Worm (Caenorhabditis elegans) whole organism, L1 larva: ENCODE measurements around the gene str-64.

Experiments used
- C04F5.9 ChIP-seq: sonication (generic microtip); optimal IDR thresholded peaks from 2 replicates; lab custom pipeline; 2016; ENCODE audit warnings: missing genetic modification characterization, missing compliant biosample characterization
- C16A3.4 ChIP-seq: fragments of 150-350 bp; optimal IDR thresholded peaks from 2 replicates; lab custom pipeline; 2014; ENCODE audit warnings: missing biosample characterization, missing genetic modification characterization
- C34B4.2 ChIP-seq: sonication (generic microtip); optimal IDR thresholded peaks from 2 replicates; lab custom pipeline; 2017; ENCODE audit warnings: mild to moderate bottlenecking, missing genetic modification characterization, missing compliant biosample characterization
- alr-1 ChIP-seq: fragments of 200-800 bp; sonication (Bioruptor generic); optimal IDR thresholded peaks from 2 replicates; lab custom pipeline; 2018; ENCODE audit warnings: borderline replicate concordance, mild to moderate bottlenecking, missing genetic modification characterization, missing compliant biosample characterization
- ceh-63 ChIP-seq: fragments of 200-800 bp; sonication (Bioruptor generic); optimal IDR thresholded peaks from 2 replicates; lab custom pipeline; 2018; ENCODE audit warnings: mild to moderate bottlenecking, missing genetic modification characterization, missing compliant biosample characterization
- ceh-8 ChIP-seq: fragments of 200-800 bp; sonication (Bioruptor generic); optimal IDR thresholded peaks from 2 replicates; lab custom pipeline; 2018; ENCODE audit warnings: mild to moderate bottlenecking, missing genetic modification characterization, moderate library complexity, missing compliant biosample characterization
- ceh-88 ChIP-seq: fragments of 200-800 bp; sonication (Bioruptor generic); IDR thresholded peaks from 2 replicates; pipeline ENCODE4 v1.3.6; 2022; ENCODE audit warnings: missing genetic modification characterization, missing compliant biosample characterization
- dpl-1 ChIP-seq, 3 experiments: fragments of 150-350 bp in 2 of 3; sonication (generic microtip) in 1 of 3; optimal IDR thresholded peaks; 2 replicates each; lab custom pipeline; 2014 to 2017; ENCODE audit warnings: missing biosample characterization in 3 of 3, missing genetic modification characterization in 3 of 3, missing genetic modification reagents in 3 of 3
- dsc-1 ChIP-seq: sonication (generic microtip); optimal IDR thresholded peaks from 2 replicates; lab custom pipeline; 2016; ENCODE audit warnings: mild to moderate bottlenecking, missing genetic modification characterization, missing compliant biosample characterization
- efl-1 ChIP-seq, 4 experiments: fragments of 150-350 bp; optimal IDR thresholded peaks in 3 of 4; peaks in 1 of 4; 1 replicate in 1 of 4; 2 replicates in 3 of 4; lab custom pipeline; 2014; ENCODE audit warnings: missing biosample characterization in 2 of 4, missing genetic modification characterization in 2 of 4, missing genetic modification reagents in 2 of 4
- efl-3 ChIP-seq: fragments of 200-800 bp; sonication (Bioruptor generic); optimal IDR thresholded peaks from 2 replicates; lab custom pipeline; 2018; ENCODE audit warnings: mild to moderate bottlenecking, missing genetic modification characterization, missing compliant biosample characterization
- ets-5 ChIP-seq: fragments of 200-800 bp; sonication (Bioruptor generic); IDR thresholded peaks from 2 replicates; pipeline ENCODE4 v1.3.6; 2022; ENCODE audit warnings: missing genetic modification characterization, missing compliant biosample characterization
- fkh-10 ChIP-seq: sonication (generic microtip); optimal IDR thresholded peaks from 2 replicates; lab custom pipeline; 2017; ENCODE audit warnings: missing biosample characterization, missing genetic modification reagents, missing genetic modification characterization
- fkh-4 ChIP-seq: sonication (generic microtip); optimal IDR thresholded peaks from 2 replicates; lab custom pipeline; 2016; ENCODE audit warnings: missing compliant biosample characterization, missing genetic modification characterization, borderline replicate concordance
- fkh-8 ChIP-seq: sonication (generic microtip); optimal IDR thresholded peaks from 2 replicates; lab custom pipeline; 2016; ENCODE audit warnings: mild to moderate bottlenecking, missing genetic modification characterization, missing compliant biosample characterization
- hlh-17 ChIP-seq: fragments of 200-800 bp; sonication (Bioruptor generic); optimal IDR thresholded peaks from 2 replicates; lab custom pipeline; 2018; ENCODE audit warnings: missing genetic modification characterization, mild to moderate bottlenecking, missing compliant biosample characterization, moderate library complexity, borderline replicate concordance
- irx-1 ChIP-seq: sonication (generic microtip); optimal IDR thresholded peaks from 2 replicates; lab custom pipeline; 2016; ENCODE audit warnings: missing genetic modification characterization, missing compliant biosample characterization
- lin-13 ChIP-seq: fragments of 150-350 bp; optimal IDR thresholded peaks from 2 replicates; lab custom pipeline; 2014; ENCODE audit warnings: missing biosample characterization, missing genetic modification reagents, missing genetic modification characterization
- lin-14 ChIP-seq: fragments of 200-800 bp; sonication (Bioruptor generic); optimal IDR thresholded peaks from 2 replicates; lab custom pipeline; 2018; ENCODE audit warnings: mild to moderate bottlenecking, missing genetic modification characterization, moderate library complexity, missing compliant biosample characterization
- lin-15B ChIP-seq: fragments of 150-350 bp; sonication (generic microtip); optimal IDR thresholded peaks from 3 replicates; lab custom pipeline; 2014; ENCODE audit warnings: missing biosample characterization, missing genetic modification characterization
- mdl-1 ChIP-seq, 2 experiments: fragments of 150-350 bp; optimal IDR thresholded peaks; 2 replicates each; lab custom pipeline; 2014 to 2017; ENCODE audit warnings: missing biosample characterization in 2 of 2, missing genetic modification characterization in 2 of 2, inconsistent platforms in 1 of 2
- nhr-12 ChIP-seq: sonication (generic microtip); optimal IDR thresholded peaks from 2 replicates; lab custom pipeline; 2017; ENCODE audit warnings: missing biosample characterization, missing genetic modification characterization
- nhr-237 ChIP-seq: fragments of 150-350 bp; optimal IDR thresholded peaks from 2 replicates; lab custom pipeline; 2014; ENCODE audit warnings: missing biosample characterization, missing genetic modification characterization
- nhr-28 ChIP-seq: fragments of 150-350 bp; optimal IDR thresholded peaks from 2 replicates; lab custom pipeline; 2014; ENCODE audit warnings: missing biosample characterization, missing genetic modification characterization
- nhr-71 ChIP-seq: sonication (generic microtip); optimal IDR thresholded peaks from 2 replicates; lab custom pipeline; 2016; ENCODE audit warnings: mild to moderate bottlenecking, missing genetic modification characterization, moderate library complexity, missing compliant biosample characterization
- nhr-77 ChIP-seq: fragments of 150-350 bp; optimal IDR thresholded peaks from 2 replicates; lab custom pipeline; 2014; ENCODE audit warnings: missing biosample characterization, missing genetic modification characterization
- pqm-1 ChIP-seq: sonication (generic microtip); optimal IDR thresholded peaks from 3 replicates; lab custom pipeline; 2017; ENCODE audit warnings: missing biosample characterization, missing genetic modification characterization
- rnt-1 ChIP-seq: sonication (generic microtip); optimal IDR thresholded peaks from 2 replicates; lab custom pipeline; 2016; ENCODE audit warnings: mild to moderate bottlenecking, missing genetic modification characterization, moderate library complexity, missing compliant biosample characterization
- skn-1 ChIP-seq: fragments of 150-350 bp; optimal IDR thresholded peaks from 2 replicates; lab custom pipeline; 2014; ENCODE audit warnings: missing biosample characterization, missing genetic modification characterization
- snu-23 ChIP-seq: sonication (generic microtip); optimal IDR thresholded peaks from 2 replicates; lab custom pipeline; 2016; ENCODE audit warnings: missing genetic modification characterization, missing compliant biosample characterization
- sptf-1 ChIP-seq: fragments of 150-350 bp; optimal IDR thresholded peaks from 2 replicates; lab custom pipeline; 2014; ENCODE audit warnings: missing biosample characterization, missing genetic modification characterization
- unc-130 ChIP-seq: fragments of 150-350 bp; optimal IDR thresholded peaks from 2 replicates; lab custom pipeline; 2017; ENCODE audit warnings: missing biosample characterization, missing genetic modification characterization, inconsistent platforms
- unc-86 ChIP-seq: sonication (generic microtip); optimal IDR thresholded peaks from 2 replicates; lab custom pipeline; 2016; ENCODE audit warnings: missing genetic modification characterization, missing compliant biosample characterization

The str-64 gene

DNA sequence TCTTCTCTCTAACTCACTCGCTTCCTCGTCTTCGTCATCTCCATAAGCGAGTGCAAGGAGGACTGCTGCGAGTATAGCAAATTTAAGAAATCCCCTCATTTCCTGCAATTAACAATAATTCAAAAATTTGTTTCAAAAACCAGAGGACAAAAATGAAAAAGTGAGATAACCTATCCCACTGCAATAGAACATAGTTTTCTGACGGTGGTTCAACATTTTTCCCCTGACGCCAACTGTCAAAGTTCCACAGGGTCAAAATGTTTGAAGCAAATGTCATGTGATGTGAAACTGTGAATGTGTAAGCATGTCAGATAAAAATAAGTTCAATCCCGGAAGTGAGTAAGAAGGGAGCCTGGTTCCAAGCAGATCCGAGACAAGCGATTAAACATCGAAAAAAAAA is 13.7 kb upstream of the str-64 start, which contains the start of gene T28A11.19:
T28A11.19 (minus strand) TSS at position 108 of the 400 bp plus-strand sequence.
- TF ChIP-seq sptf-1 (tag; lab: Kevin White, UChicago) (no peak), rnt-1 (tag; lab: Kevin White, UChicago) (peak; percentile 16), dpl-1 (GFP tag; optimal IDR thresholded peaks at IDR 0.05; lab: Kevin White, UChicago) (no peak), lin-14 (GFP tag; lab: Kevin White, UChicago) (no peak), efl-3 (GFP tag; lab: Kevin White, UChicago) (no peak)

DNA sequence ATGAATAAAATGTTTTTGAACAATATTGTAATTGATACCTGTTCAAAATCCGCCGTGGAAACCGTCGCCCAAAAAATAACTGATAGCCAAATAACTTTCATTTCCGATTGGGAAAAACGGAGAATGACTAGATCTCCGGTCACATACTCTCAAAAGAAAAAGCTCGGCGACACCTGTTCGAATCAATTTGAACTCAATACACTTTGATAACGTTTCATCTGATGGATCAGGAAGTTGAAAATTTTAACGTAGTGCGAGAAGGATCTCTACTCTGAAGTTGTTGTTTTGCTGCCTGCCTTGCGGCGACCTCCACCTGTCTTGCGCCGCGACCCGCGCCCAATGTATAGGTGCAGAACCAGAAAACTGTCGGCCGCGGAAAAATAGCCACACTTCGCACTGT is 9.9 kb upstream of the str-64 start, which contains the start of gene T28A11.20:
T28A11.20 (minus strand) TSS at position 101 of the 400 bp plus-strand sequence.
- no peak for TF ChIP-seq efl-1 (optimal IDR thresholded peaks at IDR 0.05; lab: Kevin White, UChicago)
- peak in 1 of 2 experiments; percentile 70 for TF ChIP-seq efl-1 (GFP tag; optimal IDR thresholded peaks at IDR 0.05 in 1 of 2; lab: Kevin White, UChicago)
- TF ChIP-seq fkh-4, result no peak
- no peak for TF ChIP-seq hlh-17
- no peak for TF ChIP-seq nhr-237 (tag; lab: Kevin White, UChicago)
- no peak for TF ChIP-seq fkh-8 (tag; lab: Kevin White, UChicago)
- no peak for TF ChIP-seq irx-1
- TF ChIP-seq nhr-28 (tag; lab: Kevin White, UChicago), result no peak
- TF ChIP-seq unc-86 (tag; lab: Kevin White, UChicago), result no peak
- TF ChIP-seq C16A3.4, result no peak
- TF ChIP-seq, all 84 proteins: peak for 1

DNA sequence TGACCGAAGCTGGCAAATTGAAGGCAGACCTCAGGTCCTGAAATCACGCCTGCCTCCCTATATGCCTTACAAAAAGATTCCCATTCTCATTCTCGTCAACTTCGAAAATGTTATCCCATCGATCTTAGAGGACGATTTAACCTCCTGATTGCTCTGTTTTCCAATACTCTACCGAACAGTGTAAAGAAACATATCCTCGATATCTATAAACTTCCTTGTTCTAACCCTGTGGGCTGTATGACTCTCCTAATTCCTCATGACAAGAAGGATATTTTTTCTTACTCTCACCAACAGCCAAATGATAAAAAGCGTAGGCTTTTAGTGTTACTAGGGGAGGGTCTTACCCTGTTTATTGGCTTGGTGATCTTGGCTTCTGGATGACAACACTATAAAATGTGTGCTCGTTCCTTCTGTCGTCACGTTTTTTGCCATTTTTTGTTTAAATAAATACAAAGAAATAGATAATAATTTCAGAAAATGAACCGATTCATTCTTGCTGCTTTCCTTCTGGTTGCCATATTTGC is 9.4 kb upstream of the str-64 start, which contains the start of gene T28A11.4:
T28A11.4 (plus strand) TSS at position 474 of the 524 bp plus-strand sequence.
- TF ChIP-seq ets-5 (GFP tag; lab: Robert Waterston, UW) (no peak), mdl-1 (tag; optimal IDR thresholded peaks at IDR 0.05; lab: Kevin White, UChicago) (no peak), unc-86 (tag; lab: Kevin White, UChicago) (no peak), dsc-1 (no peak), ceh-88 (GFP tag; lab: Robert Waterston, UW) (no peak), snu-23 (GFP tag; lab: Kevin White, UChicago) (no peak), skn-1 (tag; lab: Kevin White, UChicago) (no peak), ceh-8 (GFP tag; lab: Kevin White, UChicago) (no peak), lin-13 (GFP tag; lab: Kevin White, UChicago) (no peak), alr-1 (tag; lab: Kevin White, UChicago) (no peak), fkh-4 (no peak)

DNA sequence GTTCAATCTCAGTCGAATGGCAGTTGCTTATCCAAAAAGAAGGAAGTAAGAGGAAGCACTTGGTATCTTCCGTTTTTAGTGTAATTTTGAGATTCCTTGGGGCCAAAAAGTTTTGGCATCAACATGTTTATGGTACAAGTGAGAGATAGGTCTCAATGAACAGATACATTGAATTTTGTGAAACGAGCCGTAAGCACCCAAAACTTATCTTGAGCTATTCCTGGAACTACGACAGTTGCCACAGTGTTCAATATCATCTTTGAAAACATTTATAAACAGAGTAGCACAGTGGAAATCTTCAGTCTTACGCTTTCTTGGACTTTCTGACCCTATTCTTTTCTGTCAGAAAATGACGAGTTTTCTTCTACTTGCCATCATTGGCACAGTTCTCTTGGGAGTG is 8.0 kb upstream of the str-64 start, which contains the start of gene T28A11.3:
T28A11.3 (plus strand) TSS at position 301 of the 400 bp plus-strand sequence.
- no peak for TF ChIP-seq alr-1 (tag; lab: Kevin White, UChicago)
- TF ChIP-seq lin-15B, result no peak
- no peak for TF ChIP-seq fkh-8 (tag; lab: Kevin White, UChicago)
- TF ChIP-seq unc-86 (tag; lab: Kevin White, UChicago), result no peak
- no peak for TF ChIP-seq pqm-1
- no peak for TF ChIP-seq C04F5.9
- TF ChIP-seq irx-1, result no peak
- TF ChIP-seq C34B4.2 (tag; lab: Kevin White, UChicago), result no peak
- TF ChIP-seq nhr-77 (tag; lab: Kevin White, UChicago), result no peak
- no peak for TF ChIP-seq fkh-10 (GFP tag; lab: Kevin White, UChicago)
- no peak for TF ChIP-seq efl-3 (GFP tag; lab: Kevin White, UChicago)
- no peak for TF ChIP-seq ets-5 (GFP tag; lab: Robert Waterston, UW)
- no peak for TF ChIP-seq ceh-63 (GFP tag; lab: Kevin White, UChicago)
- TF ChIP-seq unc-130 (tag; lab: Kevin White, UChicago), result no peak
- no peak for TF ChIP-seq nhr-71 (tag; lab: Kevin White, UChicago)
- no peak for TF ChIP-seq efl-1 (optimal IDR thresholded peaks at IDR 0.05; lab: Kevin White, UChicago)
- TF ChIP-seq efl-1 (GFP tag; optimal IDR thresholded peaks at IDR 0.05 in 1 of 2; lab: Kevin White, UChicago), result no peak
- TF ChIP-seq nhr-12 (tag; lab: Kevin White, UChicago), result no peak
